Fruit fly (Drosophila melanogaster) whole organism, embryonic: ENCODE data around the gene kz.

Source experiments
- Adf1 ChIP-seq: fragments of 200-800 bp; sonication (Bioruptor generic); IDR thresholded peaks from 2 replicates; pipeline ENCODE4 v1.3.6; 2022; ENCODE audit warnings: missing biosample characterization, missing genetic modification characterization
- Aef1 ChIP-seq: fragments of 200-800 bp; sonication (Bioruptor generic); IDR thresholded peaks from 3 replicates; pipeline ENCODE4 v1.3.6; 2022; ENCODE audit warnings: missing biosample characterization, missing genetic modification characterization
- CG10209 ChIP-seq: fragments of 200-800 bp; sonication (Bioruptor generic); optimal IDR thresholded peaks from 3 replicates; lab custom pipeline; 2017; ENCODE audit warnings: missing biosample characterization, mild to moderate bottlenecking, missing genetic modification characterization, missing genetic modification reagents
- CG12219 ChIP-seq: fragments of 200-800 bp; sonication (Bioruptor generic); optimal IDR thresholded peaks from 3 replicates; lab custom pipeline; 2018; ENCODE audit warnings: missing biosample characterization, mild to moderate bottlenecking, missing genetic modification characterization
- CG12236 ChIP-seq: fragments of 200-800 bp; sonication (Bioruptor generic); optimal IDR thresholded peaks from 2 replicates; lab custom pipeline; 2016; ENCODE audit warnings: missing biosample characterization, missing genetic modification characterization
- CG13296 ChIP-seq: fragments of 200-800 bp; sonication (Bioruptor generic); optimal IDR thresholded peaks from 3 replicates; lab custom pipeline; 2018; ENCODE audit warnings: missing biosample characterization, mild to moderate bottlenecking, missing genetic modification characterization
- CG1603 ChIP-seq: fragments of 200-800 bp; sonication (Bioruptor generic); optimal IDR thresholded peaks from 2 replicates; lab custom pipeline; 2019; ENCODE audit warnings: missing biosample characterization, mild to moderate bottlenecking, missing genetic modification characterization, moderate library complexity
- CG17568 ChIP-seq: fragments of 200-800 bp; sonication (Bioruptor generic); optimal IDR thresholded peaks from 2 replicates; lab custom pipeline; 2018; ENCODE audit warnings: missing biosample characterization, mild to moderate bottlenecking, missing genetic modification characterization, moderate library complexity
- CG18764 ChIP-seq: fragments of 200-800 bp; sonication (Bioruptor generic); optimal IDR thresholded peaks from 3 replicates; lab custom pipeline; 2016; ENCODE audit warnings: missing biosample characterization, missing genetic modification characterization
- CG30020 ChIP-seq: fragments of 200-800 bp; optimal IDR thresholded peaks from 2 replicates; lab custom pipeline; 2019; ENCODE audit warnings: missing biosample characterization, mild to moderate bottlenecking, missing genetic modification characterization, moderate library complexity
- CG30431 ChIP-seq: fragments of 200-800 bp; sonication (Bioruptor generic); optimal IDR thresholded peaks from 2 replicates; lab custom pipeline; 2017; ENCODE audit warnings: missing biosample characterization, missing genetic modification characterization
- CG31224 ChIP-seq: fragments of 200-800 bp; sonication (Bioruptor generic); IDR thresholded peaks from 2 replicates; pipeline ENCODE4 v1.3.6; 2022; ENCODE audit warnings: missing biosample characterization, missing genetic modification characterization
- CG4404 ChIP-seq: fragments of 200-800 bp; sonication (Bioruptor generic); IDR thresholded peaks from 2 replicates; pipeline ENCODE4 v1.3.6; 2022; ENCODE audit warnings: missing biosample characterization, missing genetic modification characterization
- CG5953 ChIP-seq: fragments of 200-800 bp; sonication (Bioruptor generic); IDR thresholded peaks from 2 replicates; pipeline ENCODE4 v1.3.6; 2022; ENCODE audit warnings: missing biosample characterization, missing genetic modification characterization
- CG6254 ChIP-seq: fragments of 200-800 bp; sonication (Bioruptor generic); optimal IDR thresholded peaks from 3 replicates; lab custom pipeline; 2017; ENCODE audit warnings: mild to moderate bottlenecking, missing biosample characterization, missing genetic modification reagents, missing genetic modification characterization
- CG6272 ChIP-seq: fragments of 200-800 bp; sonication (Bioruptor generic); IDR thresholded peaks from 2 replicates; pipeline ENCODE4 v1.3.6; 2022; ENCODE audit warnings: missing biosample characterization, missing genetic modification characterization
- CG7271 ChIP-seq: fragments of 200-800 bp; sonication (Bioruptor generic); optimal IDR thresholded peaks from 2 replicates; lab custom pipeline; 2018; ENCODE audit warnings: missing biosample characterization, mild to moderate bottlenecking, missing genetic modification characterization, moderate library complexity
- CG8290 ChIP-seq, 3 experiments: fragments of 200-800 bp; sonication (Bioruptor generic); optimal IDR thresholded peaks; 2 replicates each; lab custom pipeline; 2016 to 2019; ENCODE audit warnings: missing biosample characterization in 3 of 3, missing genetic modification characterization in 3 of 3, mild to moderate bottlenecking in 2 of 3, moderate library complexity in 1 of 3
- CG9215 ChIP-seq: fragments of 200-800 bp; sonication (Bioruptor generic); IDR thresholded peaks from 2 replicates; pipeline ENCODE4 v1.3.6; 2022; ENCODE audit warnings: missing biosample characterization, missing genetic modification characterization
- D19A ChIP-seq: fragments of 200-800 bp; optimal IDR thresholded peaks from 3 replicates; lab custom pipeline; 2019; ENCODE audit warnings: missing biosample characterization, mild to moderate bottlenecking, missing genetic modification characterization, moderate library complexity
- H2.0 ChIP-seq: fragments of 200-800 bp; sonication (Bioruptor generic); IDR thresholded peaks from 2 replicates; pipeline ENCODE4 v1.3.6; 2022; ENCODE audit warnings: missing biosample characterization, missing genetic modification characterization
- HmgD ChIP-seq: fragments of 200-800 bp; sonication (Bioruptor generic); optimal IDR thresholded peaks from 3 replicates; lab custom pipeline; 2016; ENCODE audit warnings: missing biosample characterization, missing genetic modification characterization
- Kr ChIP-seq: fragments of 200-800 bp; sonication (Bioruptor generic); optimal IDR thresholded peaks from 2 replicates; lab custom pipeline; 2017; ENCODE audit warnings: missing biosample characterization, mild to moderate bottlenecking, missing genetic modification characterization
- Lim3 ChIP-seq: fragments of 200-800 bp; sonication (Bioruptor generic); IDR thresholded peaks from 2 replicates; pipeline ENCODE4 v1.3.6; 2022; ENCODE audit warnings: missing biosample characterization, missing genetic modification characterization
- Lpt ChIP-seq: fragments of >200 bp; optimal IDR thresholded peaks from 2 replicates; lab custom pipeline; 2018; ENCODE audit warnings: missing biosample characterization, missing genetic modification characterization
- Max ChIP-seq: fragments of 200-800 bp; sonication (Bioruptor generic); optimal IDR thresholded peaks from 2 replicates; lab custom pipeline; 2016; ENCODE audit warnings: missing biosample characterization, mild to moderate bottlenecking, missing genetic modification characterization
- Rfx ChIP-seq: fragments of 200-800 bp; sonication (Bioruptor generic); IDR thresholded peaks from 2 replicates; pipeline ENCODE4 v1.3.6; 2022; ENCODE audit warnings: missing biosample characterization, missing genetic modification characterization
- Ssrp ChIP-seq: fragments of 200-800 bp; sonication (Bioruptor generic); optimal IDR thresholded peaks from 2 replicates; lab custom pipeline; 2018; ENCODE audit warnings: missing biosample characterization, mild to moderate bottlenecking, missing genetic modification characterization, moderate library complexity
- az2 ChIP-seq: fragments of 200-800 bp; sonication (Bioruptor generic); optimal IDR thresholded peaks from 3 replicates; lab custom pipeline; 2016; ENCODE audit warnings: missing biosample characterization, missing genetic modification characterization
- cg ChIP-seq: fragments of 200-800 bp; sonication (Bioruptor generic); optimal IDR thresholded peaks from 3 replicates; lab custom pipeline; 2019; ENCODE audit warnings: missing biosample characterization, mild to moderate bottlenecking, missing genetic modification characterization, moderate library complexity
- chinmo ChIP-seq: fragments of 200-800 bp; sonication (Bioruptor generic); IDR thresholded peaks from 4 replicates; pipeline ENCODE4 v1.3.6; 2022; ENCODE audit warnings: missing biosample characterization, missing genetic modification characterization; ENCODE audit not compliant: partially characterized antibody
- corto ChIP-seq: fragments of 200-800 bp; sonication (Bioruptor generic); optimal IDR thresholded peaks from 2 replicates; lab custom pipeline; 2016; ENCODE audit warnings: missing biosample characterization, mild to moderate bottlenecking, missing genetic modification characterization, moderate library complexity
- dpn ChIP-seq, 2 experiments: fragments of 200-800 bp; sonication (Bioruptor generic); optimal IDR thresholded peaks; 3 replicates each; lab custom pipeline; 2016; ENCODE audit warnings: missing biosample characterization in 2 of 2, missing genetic modification characterization in 2 of 2
- en ChIP-seq: fragments of 200-800 bp; sonication (Bioruptor generic); optimal IDR thresholded peaks from 2 replicates; lab custom pipeline; 2016; ENCODE audit warnings: missing biosample characterization, missing genetic modification characterization
- fd102C ChIP-seq: fragments of 200-800 bp; sonication (Bioruptor generic); optimal IDR thresholded peaks from 2 replicates; lab custom pipeline; 2018; ENCODE audit warnings: missing biosample characterization, mild to moderate bottlenecking, missing genetic modification characterization, moderate library complexity
- gem ChIP-seq: fragments of 200-800 bp; sonication (Bioruptor generic); optimal IDR thresholded peaks from 2 replicates; lab custom pipeline; 2019; ENCODE audit warnings: missing biosample characterization, mild to moderate bottlenecking, missing genetic modification characterization, moderate library complexity
- ham ChIP-seq: fragments of 200-800 bp; sonication (Bioruptor generic); IDR thresholded peaks from 2 replicates; pipeline ENCODE4 v1.3.6; 2022; ENCODE audit warnings: missing biosample characterization, missing genetic modification characterization
- hb ChIP-seq: fragments of 200-800 bp; sonication (Bioruptor generic); IDR thresholded peaks from 3 replicates; pipeline ENCODE4 v1.3.6; 2022; ENCODE audit warnings: missing biosample characterization, missing genetic modification characterization; ENCODE audit not compliant: partially characterized antibody
- lab ChIP-seq: fragments of 200-800 bp; sonication (Bioruptor generic); optimal IDR thresholded peaks from 3 replicates; lab custom pipeline; 2017; ENCODE audit warnings: missing biosample characterization, missing genetic modification characterization, mild to moderate bottlenecking, moderate library complexity, missing genetic modification reagents
- lov ChIP-seq, 2 experiments: fragments of 200-800 bp in 1 of 2; fragments of >200 bp in 1 of 2; sonication (Bioruptor generic) in 1 of 2; IDR thresholded peaks in 1 of 2; optimal IDR thresholded peaks in 1 of 2; 2 replicates in 1 of 2; 3 replicates in 1 of 2; pipeline versions ENCODE4 v1.3.6 to Lab custom; 2017 to 2022; ENCODE audit warnings: missing biosample characterization in 1 of 2, missing genetic modification characterization in 1 of 2
- pan ChIP-seq, 4 experiments: fragments of >200 bp in 3 of 4; fragments of 200-800 bp in 1 of 4; sonication (Bioruptor generic) in 1 of 4; optimal IDR thresholded peaks in 3 of 4; IDR thresholded peaks in 1 of 4; 2 replicates each; pipeline versions ENCODE4 v1.3.6 to Lab custom; 2017 to 2022; ENCODE audit warnings: missing biosample characterization in 2 of 4, missing genetic modification characterization in 2 of 4, mixed read lengths in 1 of 4
- pnt ChIP-seq: fragments of 200-800 bp; sonication (Bioruptor generic); optimal IDR thresholded peaks from 3 replicates; lab custom pipeline; 2016; ENCODE audit warnings: missing biosample characterization, missing genetic modification characterization
- prd ChIP-seq, 3 experiments: fragments of >200 bp in 2 of 3; fragments of 200-800 bp in 1 of 3; sonication (Bioruptor generic) in 1 of 3; optimal IDR thresholded peaks in 2 of 3; IDR thresholded peaks in 1 of 3; 2 replicates in 2 of 3; 3 replicates in 1 of 3; pipeline versions ENCODE4 v1.3.6 to Lab custom; 2017 to 2022; ENCODE audit warnings: missing biosample characterization in 1 of 3, missing genetic modification characterization in 1 of 3
- ro ChIP-seq: fragments of 200-800 bp; sonication (Bioruptor generic); IDR thresholded peaks from 2 replicates; pipeline ENCODE4 v1.3.6; 2022; ENCODE audit warnings: missing biosample characterization, missing genetic modification characterization
- ssp ChIP-seq: fragments of 200-800 bp; sonication (Bioruptor generic); IDR thresholded peaks from 2 replicates; pipeline ENCODE4 v1.3.6; 2022; ENCODE audit warnings: missing biosample characterization, missing genetic modification characterization
- sug ChIP-seq: fragments of 200-800 bp; optimal IDR thresholded peaks from 2 replicates; lab custom pipeline; 2019; ENCODE audit warnings: missing biosample characterization, mild to moderate bottlenecking, missing genetic modification characterization, moderate library complexity
- toy ChIP-seq: fragments of 200-800 bp; sonication (Bioruptor generic); IDR thresholded peaks from 2 replicates; pipeline ENCODE4 v1.3.6; 2022; ENCODE audit warnings: missing biosample characterization, missing genetic modification characterization
- usp ChIP-seq: fragments of >200 bp; optimal IDR thresholded peaks from 2 replicates; lab custom pipeline; 2017; ENCODE audit warnings: missing biosample characterization, missing genetic modification characterization
- zfh2 ChIP-seq: fragments of 200-800 bp; sonication (Bioruptor generic); optimal IDR thresholded peaks from 2 replicates; lab custom pipeline; 2016; ENCODE audit warnings: missing biosample characterization, missing genetic modification characterization

Gene kz

DNA sequence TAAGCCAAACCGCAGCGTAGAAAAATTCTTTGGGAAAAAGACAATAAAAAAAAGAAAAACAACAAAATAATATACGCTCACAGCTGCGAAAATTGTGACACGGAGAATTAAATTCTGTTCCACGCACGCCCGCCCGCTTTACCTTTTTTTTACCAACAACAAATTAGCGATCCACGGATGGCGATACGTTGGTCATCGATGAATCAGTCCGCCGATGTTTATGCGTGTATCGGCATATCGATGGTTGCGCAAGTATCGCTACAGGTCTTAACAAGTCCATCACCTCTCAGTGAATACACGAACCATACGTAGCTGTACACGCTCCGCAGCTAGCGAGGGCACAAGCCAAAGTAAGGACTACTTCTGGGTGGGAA, 28.7 kb upstream of the kz start, which contains the start of gene CG2924 (continued):
- TF ChIP-seq CG8290 (GFP tag; optimal IDR thresholded peaks at IDR 0.05; lab: Kevin White, UChicago) = peak; percentile 85
- TF ChIP-seq CG8290 (tag; optimal IDR thresholded peaks at IDR 0.05; lab: Kevin White, UChicago) = peak in 1 of 2 experiments; percentile 95
- peak; percentile 36 for TF ChIP-seq CG13296 (GFP tag; lab: Kevin White, UChicago)
- peak; percentile 62 for TF ChIP-seq Adf1
- TF ChIP-seq ham (GFP tag; lab: Robert Waterston, UW) = no peak
- TF ChIP-seq Lim3 (GFP tag; lab: Robert Waterston, UW) = no peak
- peak; percentile 93 for TF ChIP-seq CG1603
- peak; percentile 88 for TF ChIP-seq Aef1 (GFP tag; lab: Robert Waterston, UW)
- peak; percentile 89 for TF ChIP-seq HmgD
- TF ChIP-seq lov (optimal IDR thresholded peaks at IDR 0.05; lab: Kevin White, UChicago) = no peak
- TF ChIP-seq lov (GFP tag; IDR thresholded peaks at IDR 0.05; lab: Robert Waterston, UW) = 0 out of 3 replicates have a peak, but pooled peaks have one; percentile 19
- peak; percentile 30; the same call in 1 of the 2 replicates for TF ChIP-seq CG31224 (GFP tag; lab: Robert Waterston, UW)
- TF ChIP-seq Max = peak; percentile 51
- no peak for TF ChIP-seq ro
- no peak for TF ChIP-seq Lpt (GFP tag; lab: Kevin White, UChicago)
- TF ChIP-seq CG5953 = no peak
- TF ChIP-seq CG30431 (GFP tag; lab: Kevin White, UChicago) = no peak
- no peak for TF ChIP-seq CG12236 (GFP tag; lab: Kevin White, UChicago)
- TF ChIP-seq cg (GFP tag; lab: Kevin White, UChicago) = peak; percentile 64
- TF ChIP-seq zfh2 = peak; percentile 81
- TF ChIP-seq az2 (GFP tag; lab: Kevin White, UChicago) = peak; percentile 18
- no peak for TF ChIP-seq CG6254 (GFP tag; lab: Kevin White, UChicago)
- peak; percentile 87 for TF ChIP-seq Rfx
- TF ChIP-seq prd (optimal IDR thresholded peaks at IDR 0.05; lab: Kevin White, UChicago) = no peak
- peak; percentile 65 for TF ChIP-seq prd (GFP tag; IDR thresholded peaks at IDR 0.05; lab: Robert Waterston, UW)
- TF ChIP-seq corto (GFP tag; lab: Kevin White, UChicago) = no peak
- no peak for TF ChIP-seq CG12219 (GFP tag; lab: Kevin White, UChicago)
- TF ChIP-seq CG10209 (GFP tag; lab: Kevin White, UChicago) = peak; percentile 23
- TF ChIP-seq H2.0 (GFP tag; lab: Robert Waterston, UW) = no peak
- peak; percentile 21 for TF ChIP-seq CG18764 (GFP tag; lab: Kevin White, UChicago)
- peak; percentile 3 for TF ChIP-seq gem (tag; lab: Kevin White, UChicago)
- TF ChIP-seq lab (GFP tag; lab: Kevin White, UChicago) = peak; percentile 68
- no peak for TF ChIP-seq toy (GFP tag; lab: Robert Waterston, UW)
- no peak for TF ChIP-seq pan (optimal IDR thresholded peaks at IDR 0.05; lab: Kevin White, UChicago)
- TF ChIP-seq pan (GFP tag; optimal IDR thresholded peaks at IDR 0.05 in 1 of 2, IDR thresholded peaks at IDR 0.05 in 1 of 2) = no peak
- peak; percentile 26 for TF ChIP-seq D19A
- TF ChIP-seq Kr = no peak
- TF ChIP-seq CG17568 (GFP tag; lab: Kevin White, UChicago) = no peak
- peak; percentile 66 to 81 for TF ChIP-seq dpn (GFP tag; optimal IDR thresholded peaks at IDR 0.05; lab: Kevin White, UChicago)
- peak; percentile 63 for TF ChIP-seq sug (tag; lab: Kevin White, UChicago)
- TF ChIP-seq fd102C (GFP tag; lab: Kevin White, UChicago) = no peak
- TF ChIP-seq chinmo (GFP tag; lab: Robert Waterston, UW) = peak; percentile 100
- no peak; the same call in 1 of the 2 replicates for TF ChIP-seq CG9215
- no peak for TF ChIP-seq CG4404 (GFP tag; lab: Robert Waterston, UW)
- no peak for TF ChIP-seq Ssrp (tag; lab: Kevin White, UChicago)
- no peak for TF ChIP-seq en (GFP tag; lab: Kevin White, UChicago)
- peak; percentile 99 for TF ChIP-seq hb (GFP tag; lab: Robert Waterston, UW)
- TF ChIP-seq usp = no peak
- TF ChIP-seq CG30020 (tag; lab: Kevin White, UChicago) = peak; percentile 23
- TF ChIP-seq CG7271 (tag; lab: Kevin White, UChicago) = no peak
- peak; percentile 86 for TF ChIP-seq CG6272 (GFP tag; lab: Robert Waterston, UW)
- TF ChIP-seq pnt (GFP tag; lab: Kevin White, UChicago) = peak; percentile 21
- TF ChIP-seq ssp (GFP tag; lab: Robert Waterston, UW) = peak; percentile 66
